Worm (Caenorhabditis elegans) whole organism, young adult: ENCODE data around the gene fipr-12.
A peak's percentile ranks its signal among the peaks of the same experiment; 100 is the strongest.

ENCODE experiments used
- B0019.2 ChIP-seq: fragments of 200-800 bp; sonication (Bioruptor generic); conservative IDR thresholded peaks from 2 replicates; pipeline ENCODE4 v1.3.6; 2022; ENCODE audit warnings: missing genetic modification reagents, missing genetic modification characterization, missing compliant biosample characterization
- B0336.3 ChIP-seq: fragments of 200-800 bp; sonication (Bioruptor generic); IDR thresholded peaks from 2 replicates; pipeline ENCODE4 v1.3.6; 2022; ENCODE audit warnings: missing genetic modification characterization, missing compliant biosample characterization
- C06A6.2 ChIP-seq: fragments of 200-800 bp; sonication (Bioruptor generic); conservative IDR thresholded peaks from 2 replicates; pipeline ENCODE4 v1.3.6; 2022; ENCODE audit warnings: missing genetic modification characterization, missing compliant biosample characterization
- F23B12.7 ChIP-seq: sonication (generic microtip); optimal IDR thresholded peaks from 2 replicates; lab custom pipeline; 2017; ENCODE audit warnings: missing genetic modification characterization, mild to moderate bottlenecking, missing compliant biosample characterization, antibody characterized with exemption, moderate library complexity; ENCODE audit not compliant: insufficient read depth
- F33H1.4 ChIP-seq: fragments of 200-800 bp; sonication (Bioruptor generic); IDR thresholded peaks from 2 replicates; pipeline ENCODE4 v1.3.6; 2022; ENCODE audit warnings: missing genetic modification reagents, missing genetic modification characterization, missing compliant biosample characterization
- K11D2.4 ChIP-seq: fragments of 200-800 bp; sonication (Bioruptor generic); IDR thresholded peaks from 2 replicates; pipeline ENCODE4 v1.3.6; 2022; ENCODE audit warnings: missing genetic modification reagents, missing genetic modification characterization, missing compliant biosample characterization
- Y53G8AR.9 ChIP-seq: fragments of 200-800 bp; sonication (Bioruptor generic); conservative IDR thresholded peaks from 2 replicates; pipeline ENCODE4 v1.3.6; 2022; ENCODE audit warnings: missing genetic modification reagents, missing genetic modification characterization, missing compliant biosample characterization
- Y56A3A.18 ChIP-seq: fragments of 200-800 bp; sonication (Bioruptor generic); IDR thresholded peaks from 2 replicates; pipeline ENCODE4 v1.3.6; 2022; ENCODE audit warnings: missing genetic modification reagents, missing genetic modification characterization, missing compliant biosample characterization
- Y67H2A.10 ChIP-seq: fragments of 200-800 bp; sonication (Bioruptor generic); conservative IDR thresholded peaks from 2 replicates; pipeline ENCODE4 v1.3.6; 2022; ENCODE audit warnings: missing genetic modification reagents, missing genetic modification characterization, missing compliant biosample characterization
- ZK185.1 ChIP-seq: sonication (generic microtip); optimal IDR thresholded peaks from 2 replicates; lab custom pipeline; 2016; ENCODE audit warnings: mild to moderate bottlenecking, missing genetic modification characterization, missing compliant biosample characterization; ENCODE audit not compliant: poor library complexity, severe bottlenecking
- aptf-2 ChIP-seq: fragments of 200-800 bp; sonication (Bioruptor generic); conservative IDR thresholded peaks from 2 replicates; pipeline ENCODE4 v1.3.6; 2022; ENCODE audit warnings: missing genetic modification reagents, missing genetic modification characterization, missing compliant biosample characterization
- athp-1 ChIP-seq: sonication (generic microtip); optimal IDR thresholded peaks from 2 replicates; lab custom pipeline; 2017; ENCODE audit warnings: mild to moderate bottlenecking, missing genetic modification characterization, missing compliant biosample characterization
- attf-5 ChIP-seq: fragments of 200-800 bp; sonication (Bioruptor generic); optimal IDR thresholded peaks from 2 replicates; lab custom pipeline; 2018; ENCODE audit warnings: mild to moderate bottlenecking, missing genetic modification characterization, missing compliant biosample characterization
- cebp-1 ChIP-seq, 2 experiments: fragments of 200-800 bp in 1 of 2; sonication (Bioruptor generic) in 1 of 2; sonication (generic microtip) in 1 of 2; IDR thresholded peaks in 1 of 2; optimal IDR thresholded peaks in 1 of 2; 2 replicates each; pipeline versions ENCODE4 v1.3.6 to Lab custom; 2017 to 2022; ENCODE audit warnings: missing compliant biosample characterization in 2 of 2, missing genetic modification characterization in 2 of 2, mild to moderate bottlenecking in 1 of 2, missing genetic modification reagents in 1 of 2, moderate library complexity in 1 of 2
- cebp-2 ChIP-seq: fragments of 200-800 bp; sonication (Bioruptor generic); IDR thresholded peaks from 2 replicates; pipeline ENCODE4 v1.3.6; 2022; ENCODE audit warnings: missing genetic modification characterization, missing compliant biosample characterization
- ceh-27 ChIP-seq: fragments of 200-800 bp; sonication (Bioruptor generic); optimal IDR thresholded peaks from 2 replicates; lab custom pipeline; 2018; ENCODE audit warnings: mild to moderate bottlenecking, missing genetic modification characterization, moderate library complexity, missing compliant biosample characterization
- chd-7 ChIP-seq: sonication (generic microtip); optimal IDR thresholded peaks from 2 replicates; lab custom pipeline; 2016; ENCODE audit warnings: mild to moderate bottlenecking, missing genetic modification characterization, moderate library complexity, missing compliant biosample characterization
- dox-1 ChIP-seq: fragments of 200-800 bp; sonication (Bioruptor generic); IDR thresholded peaks from 2 replicates; pipeline ENCODE4 v1.3.6; 2022; ENCODE audit warnings: missing genetic modification reagents, missing genetic modification characterization, missing compliant biosample characterization
- egrh-3 ChIP-seq: fragments of 200-800 bp; sonication (Bioruptor generic); IDR thresholded peaks from 2 replicates; pipeline ENCODE4 v1.3.6; 2022; ENCODE audit warnings: missing genetic modification reagents, missing genetic modification characterization, missing compliant biosample characterization
- ekl-4 ChIP-seq: fragments of 200-800 bp; sonication (Bioruptor generic); IDR thresholded peaks from 2 replicates; pipeline ENCODE4 v1.3.6; 2022; ENCODE audit warnings: missing genetic modification reagents, missing genetic modification characterization, missing compliant biosample characterization
- gei-17 ChIP-seq: fragments of 200-800 bp; sonication (Bioruptor generic); optimal IDR thresholded peaks from 2 replicates; lab custom pipeline; 2018; ENCODE audit warnings: mild to moderate bottlenecking, missing genetic modification characterization, missing compliant biosample characterization
- hmg-1.2 ChIP-seq: fragments of 200-800 bp; sonication (Bioruptor generic); IDR thresholded peaks from 2 replicates; pipeline ENCODE4 v1.3.6; 2022; ENCODE audit warnings: missing genetic modification reagents, missing genetic modification characterization, missing compliant biosample characterization
- hsf-1 ChIP-seq: fragments of 200-800 bp; sonication (Bioruptor generic); IDR thresholded peaks from 2 replicates; pipeline ENCODE4 v1.3.6; 2022; ENCODE audit warnings: missing genetic modification reagents, missing genetic modification characterization, missing compliant biosample characterization
- let-607 ChIP-seq, 2 experiments: fragments of 200-800 bp in 1 of 2; sonication (Bioruptor generic) in 1 of 2; sonication (generic microtip) in 1 of 2; optimal IDR thresholded peaks; 2 replicates each; lab custom pipeline; 2016 to 2018; ENCODE audit warnings: mild to moderate bottlenecking in 2 of 2, missing compliant biosample characterization in 2 of 2, missing genetic modification characterization in 2 of 2, moderate library complexity in 2 of 2, missing genotype in 1 of 2
- lin-40 ChIP-seq: sonication (generic microtip); optimal IDR thresholded peaks from 2 replicates; lab custom pipeline; 2016; ENCODE audit warnings: missing genetic modification characterization, mild to moderate bottlenecking, missing compliant biosample characterization, missing genotype, missing genetic modification reagents
- lsl-1 ChIP-seq: fragments of 200-800 bp; sonication (Bioruptor generic); optimal IDR thresholded peaks from 2 replicates; lab custom pipeline; 2018; ENCODE audit warnings: mild to moderate bottlenecking, missing genetic modification characterization, moderate library complexity, missing compliant biosample characterization
- madf-10 ChIP-seq: sonication (generic microtip); optimal IDR thresholded peaks from 2 replicates; lab custom pipeline; 2016; ENCODE audit warnings: mild to moderate bottlenecking, missing genetic modification characterization, missing compliant biosample characterization
- madf-8 ChIP-seq: fragments of 200-800 bp; sonication (Bioruptor generic); conservative IDR thresholded peaks from 2 replicates; pipeline ENCODE4 v1.3.6; 2022; ENCODE audit warnings: missing genetic modification reagents, missing genetic modification characterization, missing compliant biosample characterization
- mes-4 ChIP-seq: sonication (generic microtip); optimal IDR thresholded peaks from 2 replicates; lab custom pipeline; 2016; ENCODE audit warnings: missing genotype, missing genetic modification characterization, missing compliant biosample characterization
- nfya-1 ChIP-seq: sonication (generic microtip); optimal IDR thresholded peaks from 2 replicates; lab custom pipeline; 2017; ENCODE audit warnings: antibody characterized with exemption, missing compliant biosample characterization, missing genetic modification characterization, borderline replicate concordance; ENCODE audit not compliant: insufficient read depth
- nhr-90 ChIP-seq: sonication (generic microtip); optimal IDR thresholded peaks from 2 replicates; lab custom pipeline; 2016; ENCODE audit warnings: missing genotype, mild to moderate bottlenecking, missing genetic modification characterization, missing compliant biosample characterization
- pbrm-1 ChIP-seq: fragments of 200-800 bp; sonication (Bioruptor generic); IDR thresholded peaks from 2 replicates; pipeline ENCODE4 v1.3.6; 2022; ENCODE audit warnings: missing genetic modification reagents, missing genetic modification characterization, missing compliant biosample characterization
- rcor-1 ChIP-seq: fragments of 200-800 bp; sonication (Bioruptor generic); IDR thresholded peaks from 2 replicates; pipeline ENCODE4 v1.3.6; 2022; ENCODE audit warnings: missing genetic modification reagents, missing genetic modification characterization, missing compliant biosample characterization
- rec-8 ChIP-seq, 2 experiments: sonication (generic microtip); optimal IDR thresholded peaks; 2 replicates each; lab custom pipeline; 2016; ENCODE audit warnings: mild to moderate bottlenecking in 2 of 2, missing genetic modification characterization in 2 of 2, missing genetic modification reagents in 2 of 2, missing genotype in 2 of 2, missing biosample characterization in 1 of 2, missing compliant biosample characterization in 1 of 2, moderate library complexity in 1 of 2
- snpc-1.1 ChIP-seq: sonication (generic microtip); optimal IDR thresholded peaks from 2 replicates; lab custom pipeline; 2017; ENCODE audit warnings: missing genetic modification characterization, mild to moderate bottlenecking, missing compliant biosample characterization, antibody characterized with exemption, moderate library complexity, missing genotype, missing genetic modification reagents; ENCODE audit not compliant: insufficient read depth
- tbp1 ChIP-seq: fragments of 200-800 bp; sonication (Bioruptor generic); optimal IDR thresholded peaks from 2 replicates; lab custom pipeline; 2018; ENCODE audit warnings: mild to moderate bottlenecking, missing genetic modification characterization, missing compliant biosample characterization
- unc-130 ChIP-seq: sonication (generic microtip); optimal IDR thresholded peaks from 2 replicates; lab custom pipeline; 2016; ENCODE audit warnings: missing genetic modification reagents, missing genetic modification characterization, missing compliant biosample characterization
- xnd-1 ChIP-seq: sonication (generic microtip); optimal IDR thresholded peaks from 2 replicates; lab custom pipeline; 2016; ENCODE audit warnings: missing genotype, missing genetic modification reagents, missing genetic modification characterization, missing compliant biosample characterization
- zfh-2 ChIP-seq: fragments of 200-800 bp; sonication (Bioruptor generic); conservative IDR thresholded peaks from 2 replicates; pipeline ENCODE4 v1.3.6; 2022; ENCODE audit warnings: missing genetic modification reagents, missing genetic modification characterization, missing compliant biosample characterization
- ztf-18 ChIP-seq: sonication (generic microtip); optimal IDR thresholded peaks from 2 replicates; lab custom pipeline; 2016; ENCODE audit warnings: missing genotype, mild to moderate bottlenecking, missing genetic modification characterization, missing compliant biosample characterization
- ztf-28 ChIP-seq: fragments of 200-800 bp; sonication (Bioruptor generic); IDR thresholded peaks from 2 replicates; pipeline ENCODE4 v1.3.6; 2022; ENCODE audit warnings: missing genetic modification reagents, missing genetic modification characterization, missing compliant biosample characterization

Gene fipr-12

DNA sequence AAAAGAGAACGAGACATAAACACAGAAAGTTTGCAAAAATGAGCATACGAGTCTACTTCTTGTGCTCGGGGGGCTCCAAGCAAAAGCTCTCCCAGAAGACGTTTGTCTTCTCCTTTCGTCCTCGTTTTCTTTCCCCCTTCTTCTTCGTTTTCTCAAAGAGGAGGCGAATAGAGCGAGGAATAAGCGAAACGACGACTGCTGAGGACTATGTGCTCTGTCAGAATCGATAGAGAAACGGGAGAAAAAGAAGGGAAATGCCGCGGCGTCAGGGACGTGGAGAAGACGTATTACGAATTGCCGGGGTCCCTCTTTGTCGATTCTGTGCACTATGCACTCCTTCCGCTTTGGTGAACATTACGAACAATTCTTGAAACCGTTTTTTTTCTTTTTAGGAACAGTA lies 35.3 kb downstream of the fipr-12 start (continued):
- no peak for TF ChIP-seq Y56A3A.18 (GFP tag; lab: Robert Waterston, UW)
- TF ChIP-seq nfya-1 (tag; lab: Kevin White, UChicago), result no peak
- TF ChIP-seq mes-4 (tag; lab: Kevin White, UChicago), result no peak
- TF ChIP-seq pbrm-1 (GFP tag; lab: Robert Waterston, UW), result peak; percentile 58; the same call in 1 of the 2 replicates
- no peak for TF ChIP-seq cebp-2 (GFP tag; lab: Robert Waterston, UW)
- no peak for TF ChIP-seq gei-17 (GFP tag; lab: Kevin White, UChicago)
- TF ChIP-seq rec-8 (tag; optimal IDR thresholded peaks at IDR 0.05; lab: Kevin White, UChicago), result no peak
- no peak for TF ChIP-seq madf-10 (tag; lab: Kevin White, UChicago)
- no peak for TF ChIP-seq snpc-1.1 (tag; lab: Kevin White, UChicago)

- TF ChIP-seq ekl-4 (GFP tag; lab: Robert Waterston, UW), result peak; percentile 60; the same call in 1 of the 2 replicates
- TF ChIP-seq cebp-1 (GFP tag; IDR thresholded peaks at IDR 0.05; lab: Robert Waterston, UW), result 0 out of 2 replicates have a peak, but pooled peaks have one; percentile 63
- TF ChIP-seq cebp-1 (tag; optimal IDR thresholded peaks at IDR 0.05; lab: Kevin White, UChicago), result peak; percentile 69
- TF ChIP-seq ceh-27, result peak; percentile 59
- TF ChIP-seq pbrm-1 (GFP tag; lab: Robert Waterston, UW), result peak; percentile 74; the same call in 1 of the 2 replicates
- TF ChIP-seq xnd-1 (tag; lab: Kevin White, UChicago), result peak; percentile 44
- TF ChIP-seq ZK185.1 (tag; lab: Kevin White, UChicago), result peak; percentile 58
- peak; percentile 15 for TF ChIP-seq chd-7 (tag; lab: Kevin White, UChicago)
- TF ChIP-seq K11D2.4 (GFP tag; lab: Robert Waterston, UW), result peak; percentile 50; the same call in 1 of the 2 replicates
- TF ChIP-seq lsl-1, result peak; percentile 63
- 0 out of 2 replicates have a peak, but pooled peaks have one; percentile 45 for TF ChIP-seq B0019.2 (GFP tag; lab: Robert Waterston, UW)
- TF ChIP-seq ztf-18, result peak; percentile 50
- TF ChIP-seq egrh-3, result peak; percentile 57
- peak; percentile 67 for TF ChIP-seq F33H1.4 (GFP tag; lab: Robert Waterston, UW)
- 0 out of 2 replicates have a peak, but pooled peaks have one; percentile 47 for TF ChIP-seq Y67H2A.10 (GFP tag; lab: Robert Waterston, UW)
- TF ChIP-seq ztf-28, result 0 out of 2 replicates have a peak, but pooled peaks have one; percentile 52
- TF ChIP-seq F23B12.7 (tag; lab: Kevin White, UChicago), result peak; percentile 37
- TF ChIP-seq aptf-2 (GFP tag; lab: Robert Waterston, UW), result 0 out of 2 replicates have a peak, but pooled peaks have one; percentile 62
- TF ChIP-seq madf-10 (tag; lab: Kevin White, UChicago), result peak; percentile 70
- TF ChIP-seq let-607 (tag; optimal IDR thresholded peaks at IDR 0.05; lab: Kevin White, UChicago), result peak in 1 of 2 experiments; percentile 34
- peak; percentile 94 for TF ChIP-seq C06A6.2 (GFP tag; lab: Robert Waterston, UW)
- TF ChIP-seq dox-1 (GFP tag; lab: Robert Waterston, UW), result peak; percentile 54; the same call in 1 of the 2 replicates
- peak; percentile 14 for TF ChIP-seq tbp1
- TF ChIP-seq Y53G8AR.9 (GFP tag; lab: Robert Waterston, UW), result peak; percentile 64
- TF ChIP-seq lin-40 (tag; lab: Kevin White, UChicago), result peak; percentile 90
- peak; percentile 43 for TF ChIP-seq athp-1 (tag; lab: Kevin White, UChicago)
- peak; percentile 4 for TF ChIP-seq unc-130 (GFP tag; lab: Kevin White, UChicago)
- 0 out of 2 replicates have a peak, but pooled peaks have one; percentile 15 for TF ChIP-seq madf-8
- peak; percentile 74 for TF ChIP-seq attf-5 (GFP tag; lab: Kevin White, UChicago)
- peak; percentile 59 for TF ChIP-seq rcor-1 (GFP tag; lab: Robert Waterston, UW)
- TF ChIP-seq nhr-90 (tag; lab: Kevin White, UChicago), result peak; percentile 29
- TF ChIP-seq zfh-2 (GFP tag; lab: Robert Waterston, UW), result 0 out of 2 replicates have a peak, but pooled peaks have one; percentile 29
- 0 out of 2 replicates have a peak, but pooled peaks have one; percentile 15 for TF ChIP-seq B0336.3 (GFP tag; lab: Robert Waterston, UW)
- TF ChIP-seq hmg-1.2 (GFP tag; lab: Robert Waterston, UW), result peak; percentile 49
- TF ChIP-seq hsf-1, result 0 out of 2 replicates have a peak, but pooled peaks have one; percentile 38
Measured at ce11 chrV:9980731-9981483, 37.8 kb downstream of the fipr-12 start, which contains the start of the genes ruvb-1 and tofu-1. TSS of gene ruvb-1 (minus strand) at chrV:9980802. TSS of gene tofu-1 (plus strand) at chrV:9981147.
